Fruit fly (Drosophila melanogaster) whole organism, embryonic: ENCODE results near the gene cv-c.

ENCODE experiments used
- Ada2b ChIP-seq: fragments of 200-800 bp; sonication (Bioruptor generic); IDR thresholded peaks from 2 replicates; pipeline ENCODE4 v1.3.6; 2022; ENCODE audit warnings: missing biosample characterization, missing genetic modification characterization
- CG11723 ChIP-seq: fragments of 200-800 bp; sonication (Bioruptor generic); optimal IDR thresholded peaks from 2 replicates; lab custom pipeline; 2017; ENCODE audit warnings: missing biosample characterization, mild to moderate bottlenecking, missing genetic modification characterization
- CG13424 ChIP-seq: fragments of 200-800 bp; sonication (Bioruptor generic); optimal IDR thresholded peaks from 2 replicates; lab custom pipeline; 2019; ENCODE audit warnings: missing biosample characterization, mild to moderate bottlenecking, missing genetic modification characterization, moderate library complexity
- CG13894 ChIP-seq: fragments of 200-800 bp; sonication (Bioruptor generic); optimal IDR thresholded peaks from 3 replicates; lab custom pipeline; 2018; ENCODE audit warnings: missing biosample characterization, mild to moderate bottlenecking, missing genetic modification characterization, moderate library complexity
- CG16813 ChIP-seq: fragments of 200-800 bp; sonication (Bioruptor generic); IDR thresholded peaks from 3 replicates; pipeline ENCODE4 v1.3.6; 2022; ENCODE audit warnings: missing biosample characterization, missing genetic modification characterization; ENCODE audit not compliant: partially characterized antibody
- CG17568 ChIP-seq: fragments of 200-800 bp; sonication (Bioruptor generic); optimal IDR thresholded peaks from 2 replicates; lab custom pipeline; 2018; ENCODE audit warnings: missing biosample characterization, mild to moderate bottlenecking, missing genetic modification characterization, moderate library complexity
- CG1832 ChIP-seq: fragments of 200-800 bp; sonication (Bioruptor generic); optimal IDR thresholded peaks from 2 replicates; lab custom pipeline; 2017; ENCODE audit warnings: missing biosample characterization, mild to moderate bottlenecking, missing genetic modification characterization, inconsistent platforms
- CG18619 ChIP-seq: fragments of 200-800 bp; sonication (Bioruptor generic); optimal IDR thresholded peaks from 3 replicates; lab custom pipeline; 2017; ENCODE audit warnings: missing biosample characterization, mild to moderate bottlenecking, missing genetic modification characterization
- CG18764 ChIP-seq: fragments of 200-800 bp; sonication (Bioruptor generic); optimal IDR thresholded peaks from 3 replicates; lab custom pipeline; 2016; ENCODE audit warnings: missing biosample characterization, missing genetic modification characterization
- CG32532 ChIP-seq: fragments of 200-800 bp; sonication (Bioruptor generic); IDR thresholded peaks from 2 replicates; pipeline ENCODE4 v1.3.6; 2022; ENCODE audit warnings: missing biosample characterization, missing genetic modification characterization
- CG3838 ChIP-seq: fragments of 200-800 bp; sonication (Bioruptor generic); optimal IDR thresholded peaks from 3 replicates; lab custom pipeline; 2016; ENCODE audit warnings: missing biosample characterization, missing genetic modification characterization
- CG42726 ChIP-seq: fragments of 200-800 bp; sonication (Bioruptor generic); IDR thresholded peaks from 2 replicates; pipeline ENCODE4 v1.3.6; 2022; ENCODE audit warnings: missing biosample characterization, missing genetic modification characterization; ENCODE audit not compliant: partially characterized antibody
- CG4854 ChIP-seq: fragments of 200-800 bp; sonication (Bioruptor generic); optimal IDR thresholded peaks from 2 replicates; lab custom pipeline; 2016; ENCODE audit warnings: missing biosample characterization, missing genetic modification characterization, inconsistent platforms
- CG6175 ChIP-seq: fragments of 200-800 bp; sonication (Bioruptor generic); IDR thresholded peaks from 3 replicates; pipeline ENCODE4 v1.3.6; 2022; ENCODE audit warnings: missing biosample characterization, missing genetic modification characterization
- CG6254 ChIP-seq: fragments of 200-800 bp; sonication (Bioruptor generic); optimal IDR thresholded peaks from 3 replicates; lab custom pipeline; 2017; ENCODE audit warnings: mild to moderate bottlenecking, missing biosample characterization, missing genetic modification reagents, missing genetic modification characterization
- CG9727 ChIP-seq: fragments of 200-800 bp; sonication (Bioruptor generic); optimal IDR thresholded peaks from 3 replicates; lab custom pipeline; 2017; ENCODE audit warnings: missing biosample characterization, mild to moderate bottlenecking, missing genetic modification characterization
- CrebB ChIP-seq: fragments of 200-800 bp; sonication (Bioruptor generic); optimal IDR thresholded peaks from 3 replicates; lab custom pipeline; 2018; ENCODE audit warnings: missing biosample characterization, mild to moderate bottlenecking, missing genetic modification characterization
- Deaf1 ChIP-seq: fragments of 200-800 bp; optimal IDR thresholded peaks from 3 replicates; lab custom pipeline; 2019; ENCODE audit warnings: missing biosample characterization, mild to moderate bottlenecking, missing genetic modification characterization, moderate library complexity
- Doc3 ChIP-seq: fragments of 200-800 bp; sonication (Bioruptor generic); IDR thresholded peaks from 3 replicates; pipeline ENCODE4 v1.3.6; 2022; ENCODE audit warnings: missing biosample characterization, missing genetic modification characterization; ENCODE audit not compliant: partially characterized antibody
- Dref ChIP-seq: fragments of 200-800 bp; sonication (Bioruptor generic); IDR thresholded peaks from 2 replicates; pipeline ENCODE4 v1.3.6; 2022; ENCODE audit warnings: missing biosample characterization, missing genetic modification characterization
- Elba2 ChIP-seq: fragments of 200-800 bp; sonication (Bioruptor generic); optimal IDR thresholded peaks from 3 replicates; lab custom pipeline; 2016; ENCODE audit warnings: missing biosample characterization, missing genetic modification characterization
- Hr51 ChIP-seq, 2 experiments: fragments of 200-800 bp; sonication (Bioruptor generic); optimal IDR thresholded peaks; 2 replicates in 1 of 2; 3 replicates in 1 of 2; lab custom pipeline; 2016 to 2018; ENCODE audit warnings: missing biosample characterization in 2 of 2, missing genetic modification characterization in 2 of 2, mild to moderate bottlenecking in 1 of 2, moderate library complexity in 1 of 2
- Mad ChIP-seq: fragments of 200-800 bp; sonication (Bioruptor generic); optimal IDR thresholded peaks from 2 replicates; lab custom pipeline; 2016; ENCODE audit warnings: missing biosample characterization, missing genetic modification characterization
- NC2β ChIP-seq: fragments of 200-800 bp; sonication (Bioruptor generic); optimal IDR thresholded peaks from 2 replicates; lab custom pipeline; 2016; ENCODE audit warnings: missing biosample characterization, missing genetic modification characterization
- NfI ChIP-seq: fragments of 200-800 bp; sonication (Bioruptor generic); optimal IDR thresholded peaks from 3 replicates; lab custom pipeline; 2018; ENCODE audit warnings: missing biosample characterization, mild to moderate bottlenecking, missing genetic modification characterization, moderate library complexity
- Oli ChIP-seq: fragments of 200-800 bp; sonication (Bioruptor generic); optimal IDR thresholded peaks from 2 replicates; lab custom pipeline; 2018; ENCODE audit warnings: missing biosample characterization, mild to moderate bottlenecking, missing genetic modification characterization, moderate library complexity
- Rfx ChIP-seq: fragments of 200-800 bp; sonication (Bioruptor generic); IDR thresholded peaks from 2 replicates; pipeline ENCODE4 v1.3.6; 2022; ENCODE audit warnings: missing biosample characterization, missing genetic modification characterization
- Sox100B ChIP-seq: fragments of 200-800 bp; sonication (Bioruptor generic); optimal IDR thresholded peaks from 3 replicates; lab custom pipeline; 2018; ENCODE audit warnings: missing biosample characterization, mild to moderate bottlenecking, missing genetic modification characterization
- TFAM ChIP-seq: fragments of 200-800 bp; sonication (Bioruptor generic); optimal IDR thresholded peaks from 2 replicates; lab custom pipeline; 2017; ENCODE audit warnings: missing biosample characterization, missing genetic modification characterization, inconsistent platforms
- Xrp1 ChIP-seq: fragments of 200-800 bp; sonication (Bioruptor generic); IDR thresholded peaks from 2 replicates; pipeline ENCODE4 v1.3.6; 2022; ENCODE audit warnings: missing biosample characterization, missing genetic modification characterization
- YL-1 ChIP-seq: fragments of 200-800 bp; sonication (Bioruptor generic); optimal IDR thresholded peaks from 3 replicates; lab custom pipeline; 2017; ENCODE audit warnings: missing biosample characterization, mild to moderate bottlenecking, missing genetic modification characterization
- amos ChIP-seq: fragments of 200-800 bp; sonication (Bioruptor generic); IDR thresholded peaks from 2 replicates; pipeline ENCODE4 v1.3.6; 2022; ENCODE audit warnings: missing biosample characterization, missing genetic modification characterization; ENCODE audit not compliant: partially characterized antibody
- ash1 ChIP-seq: fragments of 200-800 bp; sonication (Bioruptor generic); optimal IDR thresholded peaks from 2 replicates; lab custom pipeline; 2018; ENCODE audit warnings: missing biosample characterization, mild to moderate bottlenecking, missing genetic modification characterization
- bab2 ChIP-seq: fragments of 200-800 bp; sonication (Bioruptor generic); optimal IDR thresholded peaks from 2 replicates; lab custom pipeline; 2016; ENCODE audit warnings: missing biosample characterization, missing genetic modification characterization
- caup ChIP-seq: fragments of 200-800 bp; sonication (Bioruptor generic); optimal IDR thresholded peaks from 3 replicates; lab custom pipeline; 2017; ENCODE audit warnings: missing biosample characterization, mild to moderate bottlenecking, missing genetic modification characterization, moderate library complexity; ENCODE audit not compliant: severe bottlenecking
- crp ChIP-seq, 2 experiments: fragments of 200-800 bp; sonication (Bioruptor generic); optimal IDR thresholded peaks; 2 replicates in 1 of 2; 3 replicates in 1 of 2; lab custom pipeline; 2017; ENCODE audit warnings: missing biosample characterization in 2 of 2, missing genetic modification characterization in 2 of 2, mild to moderate bottlenecking in 1 of 2, moderate library complexity in 1 of 2
- fd64A ChIP-seq: fragments of 200-800 bp; sonication (Bioruptor generic); optimal IDR thresholded peaks from 3 replicates; lab custom pipeline; 2018; ENCODE audit warnings: missing biosample characterization, mild to moderate bottlenecking, missing genetic modification characterization
- ftz-f1 ChIP-seq: fragments of 200-800 bp; sonication (Bioruptor generic); optimal IDR thresholded peaks from 2 replicates; lab custom pipeline; 2016; ENCODE audit warnings: missing biosample characterization, missing genetic modification characterization
- fu2 ChIP-seq: fragments of 200-800 bp; sonication (Bioruptor generic); optimal IDR thresholded peaks from 2 replicates; lab custom pipeline; 2016; ENCODE audit warnings: missing biosample characterization, missing genetic modification characterization
- gcm ChIP-seq: fragments of 200-800 bp; sonication (Bioruptor generic); optimal IDR thresholded peaks from 2 replicates; lab custom pipeline; 2019; ENCODE audit warnings: missing biosample characterization, mild to moderate bottlenecking, missing genetic modification characterization, moderate library complexity
- gro ChIP-seq: fragments of 200-800 bp; sonication (Bioruptor generic); optimal IDR thresholded peaks from 2 replicates; lab custom pipeline; 2016; ENCODE audit warnings: missing biosample characterization, missing genetic modification characterization
- ham ChIP-seq: fragments of 200-800 bp; sonication (Bioruptor generic); IDR thresholded peaks from 2 replicates; pipeline ENCODE4 v1.3.6; 2022; ENCODE audit warnings: missing biosample characterization, missing genetic modification characterization
- inv ChIP-seq: fragments of 200-800 bp; sonication (Bioruptor generic); IDR thresholded peaks from 2 replicates; pipeline ENCODE4 v1.3.6; 2022; ENCODE audit warnings: missing biosample characterization, missing genetic modification characterization; ENCODE audit not compliant: partially characterized antibody
- jing ChIP-seq: fragments of 200-800 bp; sonication (Bioruptor generic); optimal IDR thresholded peaks from 2 replicates; lab custom pipeline; 2018; ENCODE audit warnings: missing biosample characterization, mild to moderate bottlenecking, missing genetic modification characterization
- seq ChIP-seq: fragments of 200-800 bp; sonication (Bioruptor generic); IDR thresholded peaks from 2 replicates; pipeline ENCODE4 v1.3.6; 2022; ENCODE audit warnings: missing biosample characterization, missing genetic modification characterization
- sima ChIP-seq: fragments of 200-800 bp; sonication (Bioruptor generic); optimal IDR thresholded peaks from 2 replicates; lab custom pipeline; 2016; ENCODE audit warnings: missing biosample characterization, missing genetic modification characterization
- yki ChIP-seq: fragments of >200 bp; optimal IDR thresholded peaks from 3 replicates; lab custom pipeline; 2018
- zf30C ChIP-seq: fragments of 200-800 bp; sonication (Bioruptor generic); optimal IDR thresholded peaks from 3 replicates; lab custom pipeline; 2018; ENCODE audit warnings: missing biosample characterization, mild to moderate bottlenecking, missing genetic modification characterization

cv-c gene

DNA sequence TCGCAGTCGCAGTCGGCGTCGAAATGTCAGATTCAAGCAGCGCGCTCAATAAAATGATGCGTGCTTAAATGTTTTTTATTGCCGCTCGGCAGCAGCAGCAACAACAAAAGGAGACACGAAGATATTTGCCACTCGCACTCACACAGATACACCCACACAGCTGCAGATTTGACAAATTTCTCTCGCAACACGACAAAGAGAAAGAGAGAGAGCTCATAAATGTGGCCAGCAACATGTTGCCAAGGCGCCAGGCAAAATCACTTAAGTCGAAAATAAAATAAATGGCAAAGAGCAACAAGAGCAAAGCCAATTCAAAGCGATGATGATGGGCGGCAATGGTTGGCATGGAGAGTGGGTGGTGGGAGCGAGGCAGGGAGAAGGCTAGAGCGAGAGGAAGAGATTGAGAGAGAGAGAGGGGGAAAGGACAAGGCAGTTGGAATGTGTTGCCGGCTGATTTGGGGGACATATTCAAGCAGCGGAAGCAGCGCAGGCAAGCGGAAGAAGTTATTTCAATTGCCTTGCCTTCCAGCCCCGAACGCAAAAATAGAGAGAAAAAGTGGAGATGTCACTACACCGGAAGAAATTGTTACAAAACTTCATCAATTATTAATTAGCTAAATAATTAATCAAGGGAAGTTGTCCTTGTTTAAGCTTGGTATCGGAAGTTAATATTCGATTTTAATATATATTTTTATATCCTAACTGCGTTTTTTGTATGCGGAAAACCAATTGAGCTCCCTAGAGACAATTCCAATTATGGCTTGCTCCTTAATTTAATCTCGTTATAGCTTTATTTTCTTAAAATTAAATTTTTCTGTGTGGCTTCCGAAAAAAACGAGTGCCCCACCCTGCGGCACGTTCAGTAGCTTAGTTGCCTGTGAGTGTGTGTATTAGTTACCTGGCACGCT, 134.4 kb downstream of the cv-c start (continued):
- TF ChIP-seq CG6175 (GFP tag; lab: Robert Waterston, UW) (no peak), TFAM (no peak), CG1832 (GFP tag; lab: Kevin White, UChicago) (peak; percentile 62), fd64A (GFP tag; lab: Kevin White, UChicago) (no peak), seq (GFP tag; lab: Robert Waterston, UW) (no peak; the same call in 1 of the 2 replicates), Elba2 (GFP tag; lab: Kevin White, UChicago) (no peak), Sox100B (GFP tag; lab: Kevin White, UChicago) (peak; percentile 49), CG32532 (peak; percentile 57; the same call in 1 of the 2 replicates), Deaf1 (peak; percentile 90), CG9727 (GFP tag; lab: Kevin White, UChicago) (peak; percentile 65), yki (lab: Kevin White, UChicago) (no peak), Doc3 (no peak), CG16813 (no peak), inv (GFP tag; lab: Robert Waterston, UW) (no peak), CG11723 (peak; percentile 40), CG13424 (tag; lab: Kevin White, UChicago) (peak; percentile 51), ham (GFP tag; lab: Robert Waterston, UW) (no peak), CG13894 (tag; lab: Kevin White, UChicago) (no peak), Xrp1 (GFP tag; lab: Robert Waterston, UW) (peak; percentile 65), caup (peak; percentile 72), jing (no peak), Mad (GFP tag; lab: Kevin White, UChicago) (no peak), NC2β (GFP tag; lab: Kevin White, UChicago) (no peak), gcm (peak; percentile 10), CG18619 (GFP tag; lab: Kevin White, UChicago) (peak; percentile 58), fu2 (GFP tag; lab: Kevin White, UChicago) (no peak), Ada2b (GFP tag; lab: Robert Waterston, UW) (peak; percentile 27; the same call in 1 of the 2 replicates), zf30C (no peak), Dref (no peak), Oli (tag; lab: Kevin White, UChicago) (peak; percentile 68), YL-1 (GFP tag; lab: Kevin White, UChicago) (no peak), bab2 (peak; percentile 47), crp (GFP tag; optimal IDR thresholded peaks at IDR 0.05; lab: Kevin White, UChicago) (no peak), Hr51 (GFP tag; optimal IDR thresholded peaks at IDR 0.05; lab: Kevin White, UChicago) (peak in 1 of 2 experiments; percentile 77), gro (GFP tag; lab: Kevin White, UChicago) (no peak), CG42726 (no peak), Rfx (GFP tag; lab: Robert Waterston, UW) (peak; percentile 34; the same call in 1 of the 2 replicates), CG6254 (GFP tag; lab: Kevin White, UChicago) (peak; percentile 38), sima (GFP tag; lab: Kevin White, UChicago) (no peak), CG4854 (GFP tag; lab: Kevin White, UChicago) (no peak), ash1 (no peak), CG3838 (GFP tag; lab: Kevin White, UChicago) (no peak), NfI (peak; percentile 68), amos (GFP tag; lab: Robert Waterston, UW) (no peak), CG17568 (GFP tag; lab: Kevin White, UChicago) (peak; percentile 12), CG18764 (GFP tag; lab: Kevin White, UChicago) (peak; percentile 4), ftz-f1 (no peak), CrebB (tag; lab: Kevin White, UChicago) (no peak)
